Worm (Caenorhabditis elegans): Measurements from ENCODE around the gene str-30.

- no peak for TF ChIP-seq him-1 (tag; optimal IDR thresholded peaks at IDR 0.05)
- no peak for TF ChIP-seq dpl-1 (GFP tag; optimal IDR thresholded peaks at IDR 0.05)
- TF ChIP-seq Y53F4B.3 (GFP tag; IDR thresholded peaks at IDR 0.05) = no peak
- TF ChIP-seq nhr-179 (tag; optimal IDR thresholded peaks at IDR 0.05) = no peak
Observed at ce11 chrV:3698497-3698896, 26.4 kb upstream of the str-30 start.
